Fruit fly (Drosophila melanogaster) whole organism, wandering third instar larva: ENCODE measurements around the gene TfIIEbeta.
A peak's percentile ranks its signal among the peaks of the same experiment; 100 is the strongest.

Experiments used
- Abd-B ChIP-seq: fragments of >200 bp; optimal IDR thresholded peaks from 2 replicates; lab custom pipeline; 2017; ENCODE audit warnings: missing biosample characterization, missing genetic modification characterization
- CG9705 ChIP-seq: fragments of 200-800 bp; sonication (Bioruptor generic); optimal IDR thresholded peaks from 2 replicates; lab custom pipeline; 2018; ENCODE audit warnings: missing biosample characterization, mild to moderate bottlenecking, missing genetic modification characterization
- CrebA ChIP-seq: fragments of 200-800 bp; sonication (Bioruptor generic); optimal IDR thresholded peaks from 2 replicates; lab custom pipeline; 2016; ENCODE audit warnings: missing biosample characterization, mild to moderate bottlenecking, missing genetic modification characterization, borderline replicate concordance
- Dfd ChIP-seq: fragments of >200 bp; optimal IDR thresholded peaks from 2 replicates; lab custom pipeline; 2017; ENCODE audit warnings: missing biosample characterization, missing genetic modification characterization
- Dif ChIP-seq: fragments of 200-275, 200-300 bp; sonication (Bioruptor generic); optimal IDR thresholded peaks from 2 replicates; lab custom pipeline; 2018; ENCODE audit warnings: missing biosample characterization, missing genetic modification characterization; ENCODE audit not compliant: partially characterized antibody
- GATAd ChIP-seq: sonication (Bioruptor generic); optimal IDR thresholded peaks from 2 replicates; lab custom pipeline; 2016; ENCODE audit warnings: missing biosample characterization, missing genetic modification characterization
- HLH106 ChIP-seq: fragments of 200-800 bp; optimal IDR thresholded peaks from 3 replicates; lab custom pipeline; 2019; ENCODE audit warnings: missing biosample characterization, mild to moderate bottlenecking, missing genetic modification characterization, moderate library complexity
- Hnf4 ChIP-seq: fragments of 200-800 bp; sonication (Bioruptor generic); optimal IDR thresholded peaks from 2 replicates; lab custom pipeline; 2016; ENCODE audit warnings: missing biosample characterization, mild to moderate bottlenecking, missing genetic modification characterization
- Jra ChIP-seq: sonication (Bioruptor generic); optimal IDR thresholded peaks from 2 replicates; lab custom pipeline; 2016; ENCODE audit warnings: missing biosample characterization, missing genetic modification characterization
- Mio ChIP-seq: sonication (Bioruptor generic); optimal IDR thresholded peaks from 2 replicates; lab custom pipeline; 2016; ENCODE audit warnings: missing biosample characterization, missing genetic modification characterization
- Myc ChIP-seq: fragments of >200 bp; optimal IDR thresholded peaks from 2 replicates; lab custom pipeline; 2017
- N ChIP-seq: fragments of >200 bp; optimal IDR thresholded peaks from 2 replicates; lab custom pipeline; 2018; ENCODE audit warnings: missing biosample characterization, missing external identifiers, missing genetic modification characterization
- OdsH ChIP-seq: fragments of 200-800 bp; sonication (Bioruptor generic); optimal IDR thresholded peaks from 2 replicates; lab custom pipeline; 2016; ENCODE audit warnings: missing biosample characterization, mild to moderate bottlenecking, missing genetic modification characterization
- Rel ChIP-seq, 2 experiments: fragments of 200-800 bp; sonication (Bioruptor generic) in 1 of 2; optimal IDR thresholded peaks; 2 replicates in 1 of 2; 3 replicates in 1 of 2; lab custom pipeline; 2016 to 2019; ENCODE audit warnings: mild to moderate bottlenecking in 2 of 2, missing biosample characterization in 2 of 2, missing genetic modification characterization in 2 of 2, moderate library complexity in 1 of 2
- Sp1 ChIP-seq: fragments of 200-800 bp; sonication (Bioruptor generic); optimal IDR thresholded peaks from 3 replicates; lab custom pipeline; 2019; ENCODE audit warnings: missing biosample characterization, mild to moderate bottlenecking, missing genetic modification characterization, moderate library complexity
- Vsx2 ChIP-seq: fragments of 200-300, 225-300 bp; sonication (Bioruptor generic); optimal IDR thresholded peaks from 2 replicates; lab custom pipeline; 2018; ENCODE audit warnings: missing biosample characterization, missing genetic modification characterization; ENCODE audit not compliant: partially characterized antibody
- br ChIP-seq: fragments of 200-800 bp; sonication (Bioruptor generic); optimal IDR thresholded peaks from 2 replicates; lab custom pipeline; 2016; ENCODE audit warnings: missing biosample characterization, missing genetic modification characterization
- brk ChIP-seq: fragments of 200-800 bp; sonication (Bioruptor generic); optimal IDR thresholded peaks from 2 replicates; lab custom pipeline; 2016; ENCODE audit warnings: missing biosample characterization, mild to moderate bottlenecking, missing genetic modification characterization
- dl ChIP-seq, 2 experiments: fragments of 175-275, 200-275 bp in 1 of 2; fragments of 200-275 bp in 1 of 2; sonication (Bioruptor generic); optimal IDR thresholded peaks; lab custom pipeline; 2018; ENCODE audit warnings: mild to moderate bottlenecking in 2 of 2, missing biosample characterization in 2 of 2, missing genetic modification characterization in 2 of 2, moderate library complexity in 2 of 2; ENCODE audit not compliant: partially characterized antibody in 2 of 2, insufficient read depth in 1 of 2
- dmrt93B ChIP-seq: fragments of 200-800 bp; sonication (Bioruptor generic); optimal IDR thresholded peaks from 2 replicates; lab custom pipeline; 2018; ENCODE audit warnings: missing biosample characterization, mild to moderate bottlenecking, missing genetic modification characterization
- dsf ChIP-seq: sonication (Bioruptor generic); optimal IDR thresholded peaks from 2 replicates; lab custom pipeline; 2016; ENCODE audit warnings: missing biosample characterization, missing genetic modification characterization, borderline replicate concordance
- ey ChIP-seq: fragments of 200-800 bp; sonication (Bioruptor generic); optimal IDR thresholded peaks from 2 replicates; lab custom pipeline; 2016; ENCODE audit warnings: missing biosample characterization, missing genetic modification characterization
- foxo ChIP-seq, 2 experiments: fragments of 200-800 bp; sonication (Bioruptor generic); optimal IDR thresholded peaks; 2 replicates in 1 of 2; 3 replicates in 1 of 2; lab custom pipeline; 2016 to 2017; ENCODE audit warnings: missing biosample characterization in 2 of 2, missing genetic modification characterization in 2 of 2
- fru ChIP-seq: fragments of 200-800 bp; sonication (Bioruptor generic); optimal IDR thresholded peaks from 3 replicates; lab custom pipeline; 2016; ENCODE audit warnings: missing biosample characterization, mild to moderate bottlenecking, missing genetic modification characterization
- h ChIP-seq: fragments of 200-800 bp; sonication (Bioruptor generic); optimal IDR thresholded peaks from 3 replicates; lab custom pipeline; 2016; ENCODE audit warnings: missing biosample characterization, mild to moderate bottlenecking, missing genetic modification characterization
- jim ChIP-seq: fragments of 175-275, 200-325 bp; sonication (Bioruptor generic); optimal IDR thresholded peaks from 2 replicates; lab custom pipeline; 2016; ENCODE audit warnings: missing biosample characterization, mild to moderate bottlenecking, missing genetic modification characterization
- pan ChIP-seq: fragments of >200 bp; optimal IDR thresholded peaks from 2 replicates; lab custom pipeline; 2017
- psq ChIP-seq: fragments of 200-800 bp; sonication (Bioruptor generic); optimal IDR thresholded peaks from 3 replicates; lab custom pipeline; 2017; ENCODE audit warnings: missing biosample characterization, mild to moderate bottlenecking, missing genetic modification characterization, moderate library complexity
- rgr ChIP-seq: fragments of 200-800 bp; sonication (Bioruptor generic); optimal IDR thresholded peaks from 3 replicates; lab custom pipeline; 2016; ENCODE audit warnings: missing biosample characterization, mild to moderate bottlenecking, missing genetic modification characterization
- sv ChIP-seq: fragments of 200-800 bp; sonication (Bioruptor generic); optimal IDR thresholded peaks from 3 replicates; lab custom pipeline; 2016; ENCODE audit warnings: missing biosample characterization, missing genetic modification characterization
- tai ChIP-seq: sonication (Bioruptor generic); optimal IDR thresholded peaks from 2 replicates; lab custom pipeline; 2016; ENCODE audit warnings: missing biosample characterization, missing genetic modification characterization
- usp ChIP-seq: fragments of >200 bp; optimal IDR thresholded peaks from 2 replicates; lab custom pipeline; 2017; ENCODE audit warnings: missing biosample characterization, missing genetic modification characterization
- woc ChIP-seq: sonication (Bioruptor generic); optimal IDR thresholded peaks from 2 replicates; lab custom pipeline; 2016; ENCODE audit warnings: missing biosample characterization, mild to moderate bottlenecking, missing genetic modification characterization

TfIIEbeta gene

DNA sequence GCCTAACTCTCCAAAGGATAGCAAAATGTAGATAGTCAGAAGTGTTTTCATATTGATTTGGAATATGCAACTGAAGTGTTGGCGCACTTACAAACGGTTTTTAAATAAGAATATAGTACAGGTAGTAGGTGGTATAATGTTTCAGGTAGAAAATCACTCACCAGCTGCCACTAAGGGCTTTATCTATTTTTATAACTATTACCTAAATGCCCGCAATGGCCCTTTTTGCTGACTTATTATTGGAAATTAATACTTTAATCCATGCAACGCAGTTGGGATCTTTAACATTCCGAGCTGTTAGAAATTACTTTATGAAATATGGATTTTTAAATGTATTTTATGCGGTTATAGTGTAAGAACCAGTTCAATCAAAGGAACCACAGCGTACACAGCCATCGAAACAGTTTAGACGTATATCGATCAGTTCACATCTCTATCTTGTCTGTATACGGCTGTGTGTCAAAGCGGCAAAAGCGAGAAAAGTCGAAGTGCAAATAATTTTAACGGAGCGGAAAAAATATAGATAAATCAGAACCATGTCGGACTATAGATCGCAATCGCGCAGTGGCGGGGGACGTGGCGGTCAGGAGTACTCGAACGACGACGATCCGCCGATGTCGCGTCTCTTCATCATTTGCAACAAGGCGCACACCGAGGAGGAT is 3.3 kb upstream of the TfIIEbeta start, which contains the start of the genes srw and CG1316:
Gene srw, minus strand, starts transcription at position 51 of the 662 bp plus-strand sequence.
Gene CG1316, plus strand, starts transcription at position 424 of the 662 bp plus-strand sequence.
- TF ChIP-seq h (GFP tag; lab: Kevin White, UChicago) = peak; percentile 45
- peak; percentile 44 for TF ChIP-seq Hnf4
- TF ChIP-seq dsf = no peak

dm6 chr3L:4288591-4289056 is 1.8 kb downstream of the TfIIEbeta start, which contains the start of gene Hexo1:
Gene Hexo1 (plus strand): TSS chr3L:4288641.
- no peak for TF ChIP-seq CrebA (GFP tag; lab: Kevin White, UChicago)
- TF ChIP-seq Hnf4 = no peak
- peak; percentile 75 for TF ChIP-seq fru (GFP tag; lab: Kevin White, UChicago)
- TF ChIP-seq ey = peak; percentile 65
- peak; percentile 59 for TF ChIP-seq Sp1 (GFP tag; lab: Kevin White, UChicago)
- peak; percentile 37 for TF ChIP-seq Jra (GFP tag; lab: Kevin White, UChicago)
- TF ChIP-seq jim (GFP tag; lab: Kevin White, UChicago) = no peak
- TF ChIP-seq Dif (GFP tag; lab: Kevin White, UChicago) = no peak
- no peak for TF ChIP-seq usp (GFP tag; lab: Kevin White, UChicago)
- peak; percentile 26 to 66 for TF ChIP-seq foxo (GFP tag; optimal IDR thresholded peaks at IDR 0.05; lab: Kevin White, UChicago)
- no peak for TF ChIP-seq N
- TF ChIP-seq dmrt93B (GFP tag; lab: Kevin White, UChicago) = no peak
- peak; percentile 92 for TF ChIP-seq woc (GFP tag; lab: Kevin White, UChicago)
- peak; percentile 69 for TF ChIP-seq OdsH (GFP tag; lab: Kevin White, UChicago)
- peak; percentile 63 for TF ChIP-seq rgr (GFP tag; lab: Kevin White, UChicago)
- TF ChIP-seq br = peak; percentile 76
- no peak for TF ChIP-seq Dfd
- peak; percentile 17 for TF ChIP-seq sv
- no peak for TF ChIP-seq Rel (GFP tag; optimal IDR thresholded peaks at IDR 0.05; lab: Kevin White, UChicago)
- TF ChIP-seq Rel (tag; optimal IDR thresholded peaks at IDR 0.05; lab: Kevin White, UChicago) = peak; percentile 18
- no peak for TF ChIP-seq pan (lab: Kevin White, UChicago)
- peak; percentile 56 for TF ChIP-seq psq (GFP tag; lab: Kevin White, UChicago)
- TF ChIP-seq tai = no peak
- TF ChIP-seq Vsx2 = no peak
- TF ChIP-seq h (GFP tag; lab: Kevin White, UChicago) = peak; percentile 73
- no peak for TF ChIP-seq brk (GFP tag; lab: Kevin White, UChicago)
- peak; percentile 60 for TF ChIP-seq HLH106

dm6 chr3L:4292120-4292697 is 5.4 kb downstream of the TfIIEbeta start, which contains the start of the genes CG15012 and Fdx2:
Gene CG15012 (minus strand): TSS chr3L:4292246.
Gene Fdx2 (plus strand): TSS chr3L:4292482.
- TF ChIP-seq Vsx2 (no peak), Dif (GFP tag; lab: Kevin White, UChicago) (no peak), Sp1 (GFP tag; lab: Kevin White, UChicago) (peak; percentile 30), Jra (GFP tag; lab: Kevin White, UChicago) (peak; percentile 32), OdsH (GFP tag; lab: Kevin White, UChicago) (no peak), fru (GFP tag; lab: Kevin White, UChicago) (peak; percentile 46), ey (peak; percentile 8), Abd-B (GFP tag; lab: Kevin White, UChicago) (no peak), Hnf4 (no peak), brk (GFP tag; lab: Kevin White, UChicago) (no peak), woc (GFP tag; lab: Kevin White, UChicago) (peak; percentile 71), dmrt93B (GFP tag; lab: Kevin White, UChicago) (no peak), rgr (GFP tag; lab: Kevin White, UChicago) (peak; percentile 43), h (GFP tag; lab: Kevin White, UChicago) (no peak), psq (GFP tag; lab: Kevin White, UChicago) (no peak), Myc (lab: Kevin White, UChicago) (peak; percentile 33), br (no peak), Dfd (no peak), tai (no peak)

dm6 chr3L:4293304-4293703 is 6.5 kb downstream of the TfIIEbeta start:
- TF ChIP-seq usp (GFP tag; lab: Kevin White, UChicago) = no peak
- TF ChIP-seq GATAd = no peak
- no peak for TF ChIP-seq CG9705
- no peak for TF ChIP-seq Mio
- no peak for TF ChIP-seq h (GFP tag; lab: Kevin White, UChicago)
- no peak for TF ChIP-seq dmrt93B (GFP tag; lab: Kevin White, UChicago)
- TF ChIP-seq brk (GFP tag; lab: Kevin White, UChicago) = no peak
- TF ChIP-seq foxo (GFP tag; optimal IDR thresholded peaks at IDR 0.05; lab: Kevin White, UChicago) = no peak
- TF ChIP-seq CrebA (GFP tag; lab: Kevin White, UChicago) = no peak
- no peak for TF ChIP-seq rgr (GFP tag; lab: Kevin White, UChicago)
- no peak for TF ChIP-seq Hnf4
- TF ChIP-seq Rel (GFP tag; optimal IDR thresholded peaks at IDR 0.05; lab: Kevin White, UChicago) = no peak
- TF ChIP-seq Rel (tag; optimal IDR thresholded peaks at IDR 0.05; lab: Kevin White, UChicago) = no peak
- TF ChIP-seq Dfd = no peak
- no peak for TF ChIP-seq tai
- TF ChIP-seq Vsx2 = no peak
- no peak for TF ChIP-seq psq (GFP tag; lab: Kevin White, UChicago)
- TF ChIP-seq Jra (GFP tag; lab: Kevin White, UChicago) = no peak
- no peak for TF ChIP-seq dl (GFP tag; optimal IDR thresholded peaks at IDR 0.05; lab: Kevin White, UChicago; ENCODE audit: insufficient read depth in 1 of 2, partially characterized antibody in 2 of 2)
- TF ChIP-seq Dif (GFP tag; lab: Kevin White, UChicago) = no peak
- TF ChIP-seq dsf = no peak
- TF ChIP-seq, all 38 proteins: peak for 0
